Worm (Caenorhabditis elegans): ENCODE results near the gene C35B1.7.

C35B1.7 gene

ce11 chrIV:4093087-4093486 lies 15.8 kb upstream of the C35B1.7 start (continued):
- no peak for TF ChIP-seq nhr-42 (GFP tag; IDR thresholded peaks at IDR 0.05)
- TF ChIP-seq nhr-111 (GFP tag; optimal IDR thresholded peaks at IDR 0.05), result no peak
- TF ChIP-seq attf-4 (tag; optimal IDR thresholded peaks at IDR 0.05), result no peak
- no peak for TF ChIP-seq ceh-44 (GFP tag; IDR thresholded peaks at IDR 0.05)
- peak; percentile 33 for TF ChIP-seq nhr-102 (tag; optimal IDR thresholded peaks at IDR 0.05)
- no peak for TF ChIP-seq zfp-3 (GFP tag; conservative IDR thresholded peaks at IDR 0.05)
- no peak for TF ChIP-seq ceh-32 (tag; optimal IDR thresholded peaks at IDR 0.05; ENCODE audit: poor library complexity)
- peak; percentile 55 for TF ChIP-seq lin-38 (GFP tag; IDR thresholded peaks at IDR 0.05)
- TF ChIP-seq set-16 (GFP tag; IDR thresholded peaks at IDR 0.05), result peak; percentile 63; the same call in 1 of the 2 replicates
- no peak for TF ChIP-seq ceh-82 (tag; optimal IDR thresholded peaks at IDR 0.05)
- TF ChIP-seq ZK337.2 (GFP tag; IDR thresholded peaks at IDR 0.05), result no peak
- TF ChIP-seq mep-1 (tag; optimal IDR thresholded peaks at IDR 0.05), result peak; percentile 75
- no peak for TF ChIP-seq cey-2 (tag; optimal IDR thresholded peaks at IDR 0.05; ENCODE audit: borderline replicate concordance, insufficient read depth)
- TF ChIP-seq aha-1 (tag), result peak; percentile 94
- no peak for TF ChIP-seq snpc-4 (tag; optimal IDR thresholded peaks at IDR 0.05)

DNA sequence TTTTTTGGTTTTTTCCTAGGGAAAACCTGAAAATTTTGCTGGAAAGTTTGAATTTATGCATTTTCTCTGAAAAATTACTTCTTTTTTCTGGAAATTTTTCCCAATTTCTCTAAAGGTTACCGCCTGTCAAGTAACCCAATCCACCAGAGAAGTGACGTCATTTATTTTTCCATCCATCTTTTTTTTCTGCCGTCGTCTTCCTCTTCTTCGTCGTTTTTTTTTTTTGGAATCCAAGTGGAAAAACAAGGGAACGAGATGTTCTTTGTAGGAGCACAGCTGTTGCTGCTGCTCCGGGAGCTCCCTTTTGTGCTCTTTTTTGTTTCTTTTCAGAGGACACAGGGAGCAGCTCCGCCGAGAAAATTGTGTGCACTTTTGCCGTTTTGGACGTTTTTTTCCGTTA lies 14.5 kb upstream of the C35B1.7 start:
- TF ChIP-seq lin-38 (GFP tag; IDR thresholded peaks at IDR 0.05) (no peak), ztf-7 (tag; optimal IDR thresholded peaks at IDR 0.05) (no peak), ceh-20 (GFP tag; IDR thresholded peaks at IDR 0.05) (0 out of 2 replicates have a peak, but pooled peaks have one; percentile 20), hlh-11 (tag; optimal IDR thresholded peaks at IDR 0.05) (peak; percentile 16), lsy-2 (tag; optimal IDR thresholded peaks at IDR 0.05) (peak in 1 of 2 experiments; percentile 12), R02D3.7 (tag; optimal IDR thresholded peaks at IDR 0.05) (no peak), egl-43 (GFP tag; IDR thresholded peaks at IDR 0.05) (no peak), mes-2 (tag; optimal IDR thresholded peaks at IDR 0.05; ENCODE audit: poor library complexity, severe bottlenecking) (peak; percentile 1), unc-62 (GFP tag; optimal IDR thresholded peaks at IDR 0.05 in 1 of 2) (no peak), unc-62 (tag; optimal IDR thresholded peaks at IDR 0.05) (no peak), daf-16 (GFP tag; optimal IDR thresholded peaks at IDR 0.05) (peak in 1 of 2 experiments; percentile 69), daf-16 (tag; optimal IDR thresholded peaks at IDR 0.05) (no peak), sdz-12 (GFP tag; optimal IDR thresholded peaks at IDR 0.05) (no peak), dve-1 (tag; optimal IDR thresholded peaks at IDR 0.05; ENCODE audit: insufficient read depth) (no peak), aha-1 (tag) (peak; percentile 86)

- TF ChIP-seq aha-1 (tag), result peak; percentile 61
- TF ChIP-seq Y75B8A.6 (GFP tag; IDR thresholded peaks at IDR 0.05), result no peak
- TF ChIP-seq F49E8.2 (tag; optimal IDR thresholded peaks at IDR 0.05; ENCODE audit: borderline replicate concordance), result no peak
- peak; percentile 26; the same call in 1 of the 2 replicates for TF ChIP-seq madf-9 (GFP tag; conservative IDR thresholded peaks at IDR 0.05)
Observed at ce11 chrIV:4096940-4097339, 11.9 kb upstream of the C35B1.7 start.

DNA sequence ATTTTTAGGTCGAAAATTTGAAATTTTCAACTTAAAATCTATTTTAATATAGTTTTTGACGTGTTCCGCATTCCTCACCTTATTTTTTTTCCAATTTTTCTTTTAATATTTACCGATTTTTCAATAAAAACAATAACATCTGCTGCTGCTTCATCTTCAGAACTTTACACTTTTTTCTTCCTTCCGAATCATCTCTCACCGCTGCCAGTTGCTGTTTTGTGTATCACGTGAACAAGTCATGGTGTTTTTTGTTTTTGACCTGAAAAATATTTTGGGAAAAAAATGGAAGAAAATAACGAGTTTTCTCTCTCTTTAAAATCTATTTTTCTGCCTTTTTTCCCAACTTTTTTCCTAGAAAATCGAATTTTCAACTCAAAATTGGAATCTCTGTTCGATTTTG lies 9.1 kb upstream of the C35B1.7 start:
- TF ChIP-seq hlh-30 (tag; optimal IDR thresholded peaks at IDR 0.05; ENCODE audit: insufficient read depth) (peak; percentile 45), daf-16 (GFP tag; optimal IDR thresholded peaks at IDR 0.05) (peak in 1 of 2 experiments; percentile 95), daf-16 (tag; optimal IDR thresholded peaks at IDR 0.05) (no peak), mxl-2 (GFP tag; conservative IDR thresholded peaks at IDR 0.05) (no peak)

- no peak for TF ChIP-seq hif-1 (tag; optimal IDR thresholded peaks at IDR 0.05)
- TF ChIP-seq unc-62 (GFP tag; optimal IDR thresholded peaks at IDR 0.05 in 1 of 2), result peak in 1 of 2 experiments; percentile 58
- no peak for TF ChIP-seq unc-62 (tag; optimal IDR thresholded peaks at IDR 0.05)
Observed at ce11 chrIV:4102720-4103119, 6.1 kb upstream of the C35B1.7 start, which contains the start of gene ubc-1. Gene ubc-1 (plus strand): TSS chrIV:4103020.
